Fruit fly (Drosophila melanogaster) whole organism, wandering third instar larva: ENCODE results near the gene tinc.

Experiments
- Abd-B ChIP-seq: fragments of >200 bp; optimal IDR thresholded peaks from 2 replicates; lab custom pipeline; 2017; ENCODE audit warnings: missing biosample characterization, missing genetic modification characterization
- CG32264 ChIP-seq: fragments of 200-800 bp; sonication (Bioruptor generic); optimal IDR thresholded peaks from 2 replicates; lab custom pipeline; 2016; ENCODE audit warnings: missing biosample characterization, missing genetic modification characterization
- CG9705 ChIP-seq: fragments of 200-800 bp; sonication (Bioruptor generic); optimal IDR thresholded peaks from 2 replicates; lab custom pipeline; 2018; ENCODE audit warnings: missing biosample characterization, mild to moderate bottlenecking, missing genetic modification characterization
- CrebA ChIP-seq: fragments of 200-800 bp; sonication (Bioruptor generic); optimal IDR thresholded peaks from 2 replicates; lab custom pipeline; 2016; ENCODE audit warnings: missing biosample characterization, mild to moderate bottlenecking, missing genetic modification characterization, borderline replicate concordance
- Dfd ChIP-seq: fragments of >200 bp; optimal IDR thresholded peaks from 2 replicates; lab custom pipeline; 2017; ENCODE audit warnings: missing biosample characterization, missing genetic modification characterization
- Dif ChIP-seq: fragments of 200-275, 200-300 bp; sonication (Bioruptor generic); optimal IDR thresholded peaks from 2 replicates; lab custom pipeline; 2018; ENCODE audit warnings: missing biosample characterization, missing genetic modification characterization; ENCODE audit not compliant: partially characterized antibody
- GATAd ChIP-seq: sonication (Bioruptor generic); optimal IDR thresholded peaks from 2 replicates; lab custom pipeline; 2016; ENCODE audit warnings: missing biosample characterization, missing genetic modification characterization
- HLH106 ChIP-seq: fragments of 200-800 bp; optimal IDR thresholded peaks from 3 replicates; lab custom pipeline; 2019; ENCODE audit warnings: missing biosample characterization, mild to moderate bottlenecking, missing genetic modification characterization, moderate library complexity
- Hnf4 ChIP-seq: fragments of 200-800 bp; sonication (Bioruptor generic); optimal IDR thresholded peaks from 2 replicates; lab custom pipeline; 2016; ENCODE audit warnings: missing biosample characterization, mild to moderate bottlenecking, missing genetic modification characterization
- Hr78 ChIP-seq: fragments of >200 bp; optimal IDR thresholded peaks from 2 replicates; lab custom pipeline; 2017; ENCODE audit warnings: missing biosample characterization, missing genetic modification characterization
- Hr83 ChIP-seq: fragments of 200-300 bp; sonication (Bioruptor generic); optimal IDR thresholded peaks from 2 replicates; lab custom pipeline; 2016; ENCODE audit warnings: missing biosample characterization, mild to moderate bottlenecking, missing genetic modification characterization, moderate library complexity; ENCODE audit not compliant: poor library complexity, severe bottlenecking
- Jra ChIP-seq: sonication (Bioruptor generic); optimal IDR thresholded peaks from 2 replicates; lab custom pipeline; 2016; ENCODE audit warnings: missing biosample characterization, missing genetic modification characterization
- Mio ChIP-seq: sonication (Bioruptor generic); optimal IDR thresholded peaks from 2 replicates; lab custom pipeline; 2016; ENCODE audit warnings: missing biosample characterization, missing genetic modification characterization
- Myc ChIP-seq: fragments of >200 bp; optimal IDR thresholded peaks from 2 replicates; lab custom pipeline; 2017
- N ChIP-seq: fragments of >200 bp; optimal IDR thresholded peaks from 2 replicates; lab custom pipeline; 2018; ENCODE audit warnings: missing biosample characterization, missing external identifiers, missing genetic modification characterization
- OdsH ChIP-seq: fragments of 200-800 bp; sonication (Bioruptor generic); optimal IDR thresholded peaks from 2 replicates; lab custom pipeline; 2016; ENCODE audit warnings: missing biosample characterization, mild to moderate bottlenecking, missing genetic modification characterization
- Rel ChIP-seq, 2 experiments: fragments of 200-800 bp; sonication (Bioruptor generic) in 1 of 2; optimal IDR thresholded peaks; 2 replicates in 1 of 2; 3 replicates in 1 of 2; lab custom pipeline; 2016 to 2019; ENCODE audit warnings: mild to moderate bottlenecking in 2 of 2, missing biosample characterization in 2 of 2, missing genetic modification characterization in 2 of 2, moderate library complexity in 1 of 2
- Sp1 ChIP-seq: fragments of 200-800 bp; sonication (Bioruptor generic); optimal IDR thresholded peaks from 3 replicates; lab custom pipeline; 2019; ENCODE audit warnings: missing biosample characterization, mild to moderate bottlenecking, missing genetic modification characterization, moderate library complexity
- Vsx2 ChIP-seq: fragments of 200-300, 225-300 bp; sonication (Bioruptor generic); optimal IDR thresholded peaks from 2 replicates; lab custom pipeline; 2018; ENCODE audit warnings: missing biosample characterization, missing genetic modification characterization; ENCODE audit not compliant: partially characterized antibody
- br ChIP-seq: fragments of 200-800 bp; sonication (Bioruptor generic); optimal IDR thresholded peaks from 2 replicates; lab custom pipeline; 2016; ENCODE audit warnings: missing biosample characterization, missing genetic modification characterization
- brk ChIP-seq: fragments of 200-800 bp; sonication (Bioruptor generic); optimal IDR thresholded peaks from 2 replicates; lab custom pipeline; 2016; ENCODE audit warnings: missing biosample characterization, mild to moderate bottlenecking, missing genetic modification characterization
- dl ChIP-seq, 2 experiments: fragments of 175-275, 200-275 bp in 1 of 2; fragments of 200-275 bp in 1 of 2; sonication (Bioruptor generic); optimal IDR thresholded peaks; lab custom pipeline; 2018; ENCODE audit warnings: mild to moderate bottlenecking in 2 of 2, missing biosample characterization in 2 of 2, missing genetic modification characterization in 2 of 2, moderate library complexity in 2 of 2; ENCODE audit not compliant: partially characterized antibody in 2 of 2, insufficient read depth in 1 of 2
- dmrt93B ChIP-seq: fragments of 200-800 bp; sonication (Bioruptor generic); optimal IDR thresholded peaks from 2 replicates; lab custom pipeline; 2018; ENCODE audit warnings: missing biosample characterization, mild to moderate bottlenecking, missing genetic modification characterization
- dsf ChIP-seq: sonication (Bioruptor generic); optimal IDR thresholded peaks from 2 replicates; lab custom pipeline; 2016; ENCODE audit warnings: missing biosample characterization, missing genetic modification characterization, borderline replicate concordance
- ey ChIP-seq: fragments of 200-800 bp; sonication (Bioruptor generic); optimal IDR thresholded peaks from 2 replicates; lab custom pipeline; 2016; ENCODE audit warnings: missing biosample characterization, missing genetic modification characterization
- foxo ChIP-seq, 2 experiments: fragments of 200-800 bp; sonication (Bioruptor generic); optimal IDR thresholded peaks; 2 replicates in 1 of 2; 3 replicates in 1 of 2; lab custom pipeline; 2016 to 2017; ENCODE audit warnings: missing biosample characterization in 2 of 2, missing genetic modification characterization in 2 of 2
- fru ChIP-seq: fragments of 200-800 bp; sonication (Bioruptor generic); optimal IDR thresholded peaks from 3 replicates; lab custom pipeline; 2016; ENCODE audit warnings: missing biosample characterization, mild to moderate bottlenecking, missing genetic modification characterization
- h ChIP-seq: fragments of 200-800 bp; sonication (Bioruptor generic); optimal IDR thresholded peaks from 3 replicates; lab custom pipeline; 2016; ENCODE audit warnings: missing biosample characterization, mild to moderate bottlenecking, missing genetic modification characterization
- jim ChIP-seq: fragments of 175-275, 200-325 bp; sonication (Bioruptor generic); optimal IDR thresholded peaks from 2 replicates; lab custom pipeline; 2016; ENCODE audit warnings: missing biosample characterization, mild to moderate bottlenecking, missing genetic modification characterization
- lola ChIP-seq: fragments of >200 bp; optimal IDR thresholded peaks from 2 replicates; lab custom pipeline; 2017; ENCODE audit warnings: missing biosample characterization, missing genetic modification characterization
- pan ChIP-seq: fragments of >200 bp; optimal IDR thresholded peaks from 2 replicates; lab custom pipeline; 2017
- psq ChIP-seq: fragments of 200-800 bp; sonication (Bioruptor generic); optimal IDR thresholded peaks from 3 replicates; lab custom pipeline; 2017; ENCODE audit warnings: missing biosample characterization, mild to moderate bottlenecking, missing genetic modification characterization, moderate library complexity
- rgr ChIP-seq: fragments of 200-800 bp; sonication (Bioruptor generic); optimal IDR thresholded peaks from 3 replicates; lab custom pipeline; 2016; ENCODE audit warnings: missing biosample characterization, mild to moderate bottlenecking, missing genetic modification characterization
- sage ChIP-seq: fragments of 200-800 bp; sonication (Bioruptor generic); optimal IDR thresholded peaks from 2 replicates; lab custom pipeline; 2016; ENCODE audit warnings: missing biosample characterization, mild to moderate bottlenecking, missing genetic modification characterization
- sv ChIP-seq: fragments of 200-800 bp; sonication (Bioruptor generic); optimal IDR thresholded peaks from 3 replicates; lab custom pipeline; 2016; ENCODE audit warnings: missing biosample characterization, missing genetic modification characterization
- tai ChIP-seq: sonication (Bioruptor generic); optimal IDR thresholded peaks from 2 replicates; lab custom pipeline; 2016; ENCODE audit warnings: missing biosample characterization, missing genetic modification characterization
- usp ChIP-seq: fragments of >200 bp; optimal IDR thresholded peaks from 2 replicates; lab custom pipeline; 2017; ENCODE audit warnings: missing biosample characterization, missing genetic modification characterization
- woc ChIP-seq: sonication (Bioruptor generic); optimal IDR thresholded peaks from 2 replicates; lab custom pipeline; 2016; ENCODE audit warnings: missing biosample characterization, mild to moderate bottlenecking, missing genetic modification characterization

tinc gene

dm6 chr3R:17810951-17811706 lies at the start of gene tinc, which contains the start of gene Alg1:
Gene tinc, plus strand, starts transcription at chr3R:17811541.
Gene Alg1, minus strand, starts transcription at chr3R:17811134.
- TF ChIP-seq sage: no peak
- peak; percentile 74 for TF ChIP-seq Sp1 (GFP tag; lab: Kevin White, UChicago)
- no peak for TF ChIP-seq dl (GFP tag; optimal IDR thresholded peaks at IDR 0.05; lab: Kevin White, UChicago; ENCODE audit: insufficient read depth in 1 of 2, partially characterized antibody in 2 of 2)
- no peak for TF ChIP-seq usp (GFP tag; lab: Kevin White, UChicago)
- no peak for TF ChIP-seq lola (GFP tag; lab: Kevin White, UChicago)
- TF ChIP-seq CG32264 (GFP tag; lab: Kevin White, UChicago): no peak
- TF ChIP-seq CrebA: no peak
- TF ChIP-seq ey (GFP tag; lab: Kevin White, UChicago): peak; percentile 53
- TF ChIP-seq rgr (GFP tag; lab: Kevin White, UChicago): peak; percentile 60
- TF ChIP-seq Mio: no peak
- TF ChIP-seq Myc (lab: Kevin White, UChicago): peak; percentile 41
- no peak for TF ChIP-seq pan (lab: Kevin White, UChicago)
- TF ChIP-seq br (GFP tag; lab: Kevin White, UChicago): no peak
- peak; percentile 58 for TF ChIP-seq sv (GFP tag; lab: Kevin White, UChicago)
- TF ChIP-seq N (GFP tag; lab: Kevin White, UChicago): no peak
- no peak for TF ChIP-seq Hr78 (GFP tag; lab: Kevin White, UChicago)
- TF ChIP-seq GATAd (GFP tag; lab: Kevin White, UChicago): no peak
- TF ChIP-seq h (GFP tag; lab: Kevin White, UChicago): no peak
- no peak for TF ChIP-seq jim (GFP tag; lab: Kevin White, UChicago)
- TF ChIP-seq foxo (GFP tag; optimal IDR thresholded peaks at IDR 0.05; lab: Kevin White, UChicago): peak in 1 of 2 experiments; percentile 78
- no peak for TF ChIP-seq dmrt93B (GFP tag; lab: Kevin White, UChicago)
- no peak for TF ChIP-seq tai (GFP tag; lab: Kevin White, UChicago)
- TF ChIP-seq Hnf4 (GFP tag; lab: Kevin White, UChicago): no peak
- no peak for TF ChIP-seq Vsx2 (GFP tag; lab: Kevin White, UChicago)
- peak; percentile 13 for TF ChIP-seq fru (GFP tag; lab: Kevin White, UChicago)
- TF ChIP-seq Abd-B (GFP tag; lab: Kevin White, UChicago): no peak
- peak; percentile 19 for TF ChIP-seq CG9705 (GFP tag; lab: Kevin White, UChicago)
- TF ChIP-seq HLH106 (tag; lab: Kevin White, UChicago): peak; percentile 82
- no peak for TF ChIP-seq Dfd (GFP tag; lab: Kevin White, UChicago)
- no peak for TF ChIP-seq Rel (GFP tag; optimal IDR thresholded peaks at IDR 0.05; lab: Kevin White, UChicago)
- peak; percentile 37 for TF ChIP-seq Rel (tag; optimal IDR thresholded peaks at IDR 0.05; lab: Kevin White, UChicago)
- TF ChIP-seq Jra (GFP tag; lab: Kevin White, UChicago): peak; percentile 37
- TF ChIP-seq woc (GFP tag; lab: Kevin White, UChicago): no peak
- peak; percentile 21 for TF ChIP-seq dsf (GFP tag; lab: Kevin White, UChicago)
- no peak for TF ChIP-seq Dif (GFP tag; lab: Kevin White, UChicago)
- TF ChIP-seq Hr83 (GFP tag; lab: Kevin White, UChicago): no peak
- TF ChIP-seq OdsH (GFP tag; lab: Kevin White, UChicago): peak; percentile 64
- no peak for TF ChIP-seq brk (GFP tag; lab: Kevin White, UChicago)
- TF ChIP-seq psq (GFP tag; lab: Kevin White, UChicago): peak; percentile 48

DNA sequence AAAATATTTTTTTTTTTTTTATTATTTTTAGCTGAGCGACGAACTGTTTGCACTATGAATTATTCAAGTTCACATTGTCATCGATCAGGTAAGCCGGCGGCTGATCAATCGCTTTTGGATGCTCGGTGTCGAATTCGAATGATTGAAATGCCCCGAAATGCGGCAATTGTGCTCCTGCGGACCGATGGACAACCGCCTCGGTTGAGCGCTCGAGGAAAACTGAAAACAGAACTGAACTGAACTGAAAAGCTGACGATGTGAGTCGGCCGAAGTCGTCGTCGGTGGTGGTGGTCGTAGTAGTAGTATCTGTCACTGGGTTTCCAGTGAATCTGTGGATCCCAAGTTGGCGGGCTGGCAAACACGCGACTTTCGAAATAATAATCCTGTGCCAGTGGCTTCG lies 49.1 kb upstream of the tinc start:
- no peak for TF ChIP-seq lola (GFP tag; lab: Kevin White, UChicago)
- TF ChIP-seq Rel (GFP tag; optimal IDR thresholded peaks at IDR 0.05; lab: Kevin White, UChicago): no peak
- TF ChIP-seq Rel (tag; optimal IDR thresholded peaks at IDR 0.05; lab: Kevin White, UChicago): no peak
- TF ChIP-seq br (GFP tag; lab: Kevin White, UChicago): no peak
- TF ChIP-seq jim (GFP tag; lab: Kevin White, UChicago): no peak
- no peak for TF ChIP-seq h (GFP tag; lab: Kevin White, UChicago)
